Worm (Caenorhabditis elegans) whole organism, midembryonic: ENCODE results near the gene madf-3.

Experiments used
- T22C8.4 ChIP-seq: fragments of 200-800 bp; sonication (Bioruptor generic); IDR thresholded peaks from 2 replicates; pipeline ENCODE4 v1.3.6; 2022; ENCODE audit warnings: missing genetic modification characterization, missing compliant biosample characterization
- cog-1 ChIP-seq: sonication (generic microtip); optimal IDR thresholded peaks from 2 replicates; lab custom pipeline; 2016; ENCODE audit warnings: missing genetic modification characterization, missing compliant biosample characterization
- flt-1 ChIP-seq: fragments of 200-800 bp; sonication (Bioruptor generic); IDR thresholded peaks from 2 replicates; pipeline ENCODE4 v1.3.6; 2022; ENCODE audit warnings: missing genetic modification characterization, missing compliant biosample characterization
- klf-2 ChIP-seq: fragments of 200-800 bp; sonication (Bioruptor generic); conservative IDR thresholded peaks from 2 replicates; pipeline ENCODE4 v1.3.6; 2022; ENCODE audit warnings: missing genetic modification reagents, missing genetic modification characterization, missing compliant biosample characterization
- med-1 ChIP-seq: sonication (generic microtip); optimal IDR thresholded peaks from 2 replicates; lab custom pipeline; 2017; ENCODE audit warnings: missing genetic modification characterization, mild to moderate bottlenecking, missing compliant biosample characterization, antibody characterized with exemption, missing genetic modification reagents; ENCODE audit not compliant: insufficient read depth
- ref-1 ChIP-seq: fragments of 200-800 bp; sonication (Bioruptor generic); conservative IDR thresholded peaks from 2 replicates; pipeline ENCODE4 v1.3.6; 2022; ENCODE audit warnings: missing genetic modification reagents, missing genetic modification characterization, missing compliant biosample characterization
- tab-1 ChIP-seq: fragments of 200-800 bp; sonication (Bioruptor generic); IDR thresholded peaks from 2 replicates; pipeline ENCODE4 v1.3.6; 2022; ENCODE audit warnings: missing genetic modification characterization, missing compliant biosample characterization
- ztf-23 ChIP-seq: fragments of 200-800 bp; sonication (Bioruptor generic); IDR thresholded peaks from 2 replicates; pipeline ENCODE4 v1.3.6; 2022; ENCODE audit warnings: missing genetic modification reagents, missing genetic modification characterization, missing compliant biosample characterization
- ztf-29 ChIP-seq: fragments of 200-800 bp; sonication (Bioruptor generic); IDR thresholded peaks from 2 replicates; pipeline ENCODE4 v1.3.6; 2022; ENCODE audit warnings: missing genetic modification reagents, missing genetic modification characterization, missing compliant biosample characterization

madf-3 gene

DNA sequence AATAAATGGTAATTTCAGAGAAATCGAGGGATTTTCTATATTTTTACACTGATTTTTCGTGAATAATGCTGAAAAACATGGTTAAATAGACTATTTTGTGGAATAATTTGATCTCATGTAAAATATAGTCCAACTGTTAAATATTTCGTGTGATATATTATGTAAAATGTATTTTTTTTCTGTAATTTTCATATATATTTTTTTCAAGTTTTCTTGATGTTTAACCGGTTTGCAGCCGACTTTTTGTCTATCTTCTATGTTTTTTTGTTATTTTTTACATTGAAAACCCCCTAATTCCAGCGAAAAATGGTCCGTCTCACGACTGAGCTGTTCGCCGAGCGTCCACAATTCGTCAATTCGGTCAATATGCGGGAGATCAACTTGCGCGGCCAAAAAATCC, 10.5 kb upstream of the madf-3 start, which contains the start of gene mog-2:
Gene mog-2 (plus strand): TSS at position 301 of the 400 bp plus-strand sequence.
- TF ChIP-seq ref-1 (GFP tag; lab: Robert Waterston, UW), result no peak
- no peak for TF ChIP-seq ztf-29 (GFP tag; lab: Robert Waterston, UW)
- TF ChIP-seq tab-1 (GFP tag; lab: Robert Waterston, UW), result no peak
- TF ChIP-seq flt-1 (GFP tag; lab: Robert Waterston, UW), result no peak
- no peak for TF ChIP-seq cog-1 (tag; lab: Kevin White, UChicago)
- no peak for TF ChIP-seq med-1 (GFP tag; lab: Kevin White, UChicago)
- no peak for TF ChIP-seq klf-2 (GFP tag; lab: Robert Waterston, UW)
- TF ChIP-seq T22C8.4, result no peak
- no peak for TF ChIP-seq ztf-23 (GFP tag; lab: Robert Waterston, UW)

DNA sequence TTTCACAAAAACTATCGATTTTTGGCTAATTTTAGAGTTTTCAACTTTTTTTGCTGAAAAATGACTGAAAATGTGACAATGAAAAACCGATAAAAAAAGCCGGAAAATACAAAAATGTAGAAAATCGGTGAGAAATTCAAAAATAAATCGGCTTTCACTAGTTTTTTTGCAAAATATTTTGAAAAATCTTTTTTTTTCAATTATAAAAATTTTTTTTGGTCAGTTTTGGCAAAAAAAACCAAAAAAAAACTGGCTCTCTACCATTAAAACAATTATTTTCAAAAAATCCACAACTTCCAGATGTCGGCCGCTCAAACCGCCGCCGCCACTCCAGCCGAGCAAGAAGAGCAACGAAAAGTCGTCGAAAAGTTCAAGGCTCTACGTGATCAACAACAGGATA, 8.1 kb upstream of the madf-3 start, which contains the start of gene pfd-2:
Gene pfd-2 (plus strand): TSS at position 301 of the 400 bp plus-strand sequence.
- TF ChIP-seq flt-1 (GFP tag; lab: Robert Waterston, UW) (no peak), ztf-29 (GFP tag; lab: Robert Waterston, UW) (no peak), klf-2 (GFP tag; lab: Robert Waterston, UW) (no peak), cog-1 (tag; lab: Kevin White, UChicago) (no peak), T22C8.4 (no peak), ztf-23 (GFP tag; lab: Robert Waterston, UW) (no peak), med-1 (GFP tag; lab: Kevin White, UChicago) (no peak), tab-1 (GFP tag; lab: Robert Waterston, UW) (no peak), ref-1 (GFP tag; lab: Robert Waterston, UW) (no peak)

DNA sequence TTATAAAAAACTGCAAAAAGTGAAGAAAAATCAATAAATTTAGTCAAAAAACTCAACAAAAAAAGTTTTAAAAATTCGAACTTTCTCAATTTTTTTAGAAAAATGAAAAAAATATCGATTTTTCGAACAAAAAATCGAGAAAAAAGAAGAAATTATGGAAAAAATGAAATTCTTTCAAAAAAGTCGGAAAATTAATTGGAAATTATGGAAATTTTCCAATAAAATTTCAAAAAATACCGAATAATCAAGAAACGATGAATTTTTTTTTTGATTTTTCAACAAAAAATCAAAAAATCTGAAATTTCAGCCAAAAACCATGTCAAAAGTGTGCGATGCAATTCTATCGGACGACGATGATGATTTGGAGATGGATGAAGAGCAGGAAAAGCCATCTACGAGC, 5.8 kb upstream of the madf-3 start, which contains the start of gene H20J04.4:
Gene H20J04.4 (plus strand): TSS at position 301 of the 400 bp plus-strand sequence.
- TF ChIP-seq flt-1 (GFP tag; lab: Robert Waterston, UW) (no peak), med-1 (GFP tag; lab: Kevin White, UChicago) (no peak), klf-2 (GFP tag; lab: Robert Waterston, UW) (no peak), cog-1 (tag; lab: Kevin White, UChicago) (no peak), ztf-23 (GFP tag; lab: Robert Waterston, UW) (no peak)

DNA sequence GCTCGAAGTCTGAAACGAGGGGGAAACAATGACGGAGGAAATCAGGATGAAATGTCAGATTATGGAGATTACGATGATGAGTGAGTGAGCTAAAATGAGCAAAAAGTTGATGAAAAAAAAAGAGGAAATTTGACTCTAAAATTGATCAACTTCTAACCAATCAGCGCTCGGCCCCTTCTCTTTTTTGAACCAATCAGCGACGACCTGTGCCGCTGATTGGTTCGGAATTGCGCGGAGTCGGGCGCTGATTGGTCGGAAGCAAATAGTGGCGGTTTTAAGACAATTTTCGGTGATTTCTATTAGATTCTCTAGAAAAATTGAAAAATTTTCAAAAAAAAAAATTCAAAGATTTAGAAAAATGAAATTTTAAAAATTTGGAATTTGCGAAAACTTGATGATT, 3.2 kb downstream of the madf-3 start:
- no peak for TF ChIP-seq cog-1 (tag; lab: Kevin White, UChicago)
- TF ChIP-seq ztf-29 (GFP tag; lab: Robert Waterston, UW), result no peak

DNA sequence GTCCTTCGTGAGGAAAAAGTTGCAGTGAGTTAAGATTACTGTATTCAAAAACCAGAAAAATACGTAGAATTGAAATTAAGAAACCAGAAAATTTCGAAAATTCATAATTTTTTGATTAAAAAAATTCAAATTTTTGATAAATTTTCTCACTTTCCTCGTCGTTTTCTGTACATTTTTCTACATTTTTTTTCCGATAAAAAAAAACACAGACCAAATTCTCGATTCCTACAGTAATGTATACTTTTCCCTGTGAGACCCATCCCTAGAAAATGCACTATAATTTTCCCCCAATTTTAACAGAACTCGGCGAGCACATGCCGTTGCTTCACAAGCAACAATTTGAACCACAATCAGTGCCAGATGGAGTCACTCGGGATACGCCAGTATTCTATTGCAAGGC, 5.3 kb downstream of the madf-3 start, which contains the start of gene athp-2:
Gene athp-2 (plus strand): TSS at position 301 of the 400 bp plus-strand sequence.
- TF ChIP-seq ref-1 (GFP tag; lab: Robert Waterston, UW) (no peak), tab-1 (GFP tag; lab: Robert Waterston, UW) (no peak)

DNA sequence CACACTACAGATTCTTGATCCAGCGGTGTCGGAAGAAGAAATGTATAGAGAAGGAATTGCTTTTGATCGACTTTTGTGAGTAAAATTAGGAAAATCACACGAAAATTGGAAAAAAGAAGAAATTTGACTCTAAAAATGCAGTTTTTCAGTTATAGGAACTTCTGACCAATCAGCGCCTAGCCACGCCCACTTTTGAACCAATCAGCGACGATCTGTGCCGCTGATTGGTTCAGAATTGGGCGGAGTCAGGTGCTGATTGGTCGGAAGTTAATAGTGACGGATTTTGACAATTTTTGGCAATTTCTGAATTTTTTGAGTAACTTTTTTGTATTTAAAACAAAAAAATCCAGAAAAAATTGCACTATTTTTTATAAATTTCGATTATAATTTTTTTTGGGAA, 6.9 kb downstream of the madf-3 start:
- TF ChIP-seq cog-1 (tag; lab: Kevin White, UChicago) (no peak), ztf-23 (GFP tag; lab: Robert Waterston, UW) (no peak), ref-1 (GFP tag; lab: Robert Waterston, UW) (no peak), klf-2 (GFP tag; lab: Robert Waterston, UW) (no peak), tab-1 (GFP tag; lab: Robert Waterston, UW) (no peak), flt-1 (GFP tag; lab: Robert Waterston, UW) (no peak)

DNA sequence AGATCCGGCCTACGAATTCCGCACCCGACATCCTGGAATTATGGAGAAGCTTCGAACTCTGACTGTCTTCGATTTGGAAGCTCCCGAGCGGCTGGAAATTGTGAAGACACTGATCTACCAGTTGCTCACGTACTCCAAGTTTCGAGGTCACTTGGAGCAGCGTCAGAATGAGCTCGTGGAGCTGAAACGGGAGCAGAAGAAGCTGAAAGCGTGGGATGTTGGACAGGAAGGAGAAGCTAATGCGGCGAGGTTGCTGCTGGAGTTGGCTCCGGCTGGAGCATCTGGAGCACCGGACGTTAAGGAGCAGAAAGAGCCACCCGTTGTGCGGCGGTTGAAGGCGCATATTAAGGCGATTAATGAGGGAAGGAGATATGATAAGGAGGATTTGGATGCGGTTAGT, 9.8 kb downstream of the madf-3 start:
- no peak for TF ChIP-seq med-1 (GFP tag; lab: Kevin White, UChicago)
- TF ChIP-seq ztf-23 (GFP tag; lab: Robert Waterston, UW), result no peak
- TF ChIP-seq flt-1 (GFP tag; lab: Robert Waterston, UW), result no peak
- TF ChIP-seq cog-1 (tag; lab: Kevin White, UChicago), result no peak
- no peak for TF ChIP-seq ref-1 (GFP tag; lab: Robert Waterston, UW)
- no peak for TF ChIP-seq tab-1 (GFP tag; lab: Robert Waterston, UW)

DNA sequence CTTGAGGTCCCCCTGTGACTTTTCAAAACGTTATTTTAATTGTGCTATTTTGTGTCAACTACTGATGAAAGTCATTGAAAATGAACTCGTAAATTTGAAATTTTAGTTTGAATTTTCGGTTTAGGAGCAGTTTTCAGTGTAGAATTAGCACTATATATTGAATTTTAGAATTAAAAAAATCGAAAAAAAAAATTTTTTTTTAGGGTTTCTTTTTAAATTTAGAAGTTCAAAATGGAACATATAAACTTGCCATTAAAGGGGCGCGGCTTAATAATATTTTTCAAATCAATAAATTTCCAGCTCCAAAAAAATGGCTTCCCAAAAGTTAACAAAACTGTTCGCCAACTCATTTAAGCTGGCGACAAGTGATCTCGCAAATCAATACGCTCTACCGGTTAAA, 16.3 kb downstream of the madf-3 start, which contains the start of gene H20J04.9:
Gene H20J04.9 (plus strand): TSS at position 301 of the 400 bp plus-strand sequence.
- TF ChIP-seq T22C8.4 (no peak), ref-1 (GFP tag; lab: Robert Waterston, UW) (no peak), klf-2 (GFP tag; lab: Robert Waterston, UW) (no peak), ztf-29 (GFP tag; lab: Robert Waterston, UW) (no peak), med-1 (GFP tag; lab: Kevin White, UChicago) (no peak), ztf-23 (GFP tag; lab: Robert Waterston, UW) (no peak)

DNA sequence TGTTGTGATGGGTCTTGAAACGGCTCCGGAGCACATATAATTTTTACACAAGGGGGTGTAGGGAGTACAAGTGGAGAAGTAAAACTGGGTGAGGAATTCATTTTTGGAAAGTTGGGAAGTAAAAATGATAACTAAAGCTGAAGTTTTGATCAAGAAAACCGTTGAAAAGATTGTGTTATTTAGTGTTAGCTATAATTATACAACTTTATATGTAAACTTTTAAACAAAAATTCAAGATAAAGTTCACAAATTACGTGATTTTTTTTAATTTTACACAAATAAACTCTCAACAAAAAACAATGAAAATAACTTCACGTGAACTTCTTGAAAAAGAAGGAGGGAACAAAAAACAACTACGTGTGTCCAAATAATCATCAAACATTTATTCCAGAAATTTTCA, 20.7 kb downstream of the madf-3 start, which contains the start of the genes H20J04.7 and H20J04.1:
Gene H20J04.7 (minus strand): TSS at position 101 of the 400 bp plus-strand sequence.
Gene H20J04.1 (plus strand): TSS at position 397 of the 400 bp plus-strand sequence.
- TF ChIP-seq ref-1 (GFP tag; lab: Robert Waterston, UW), result no peak
- TF ChIP-seq cog-1 (tag; lab: Kevin White, UChicago), result no peak
- no peak for TF ChIP-seq med-1 (GFP tag; lab: Kevin White, UChicago)
- no peak for TF ChIP-seq tab-1 (GFP tag; lab: Robert Waterston, UW)
- no peak for TF ChIP-seq ztf-29 (GFP tag; lab: Robert Waterston, UW)
- no peak for TF ChIP-seq klf-2 (GFP tag; lab: Robert Waterston, UW)
- no peak for TF ChIP-seq flt-1 (GFP tag; lab: Robert Waterston, UW)
- no peak for TF ChIP-seq T22C8.4
- TF ChIP-seq ztf-23 (GFP tag; lab: Robert Waterston, UW), result no peak

DNA sequence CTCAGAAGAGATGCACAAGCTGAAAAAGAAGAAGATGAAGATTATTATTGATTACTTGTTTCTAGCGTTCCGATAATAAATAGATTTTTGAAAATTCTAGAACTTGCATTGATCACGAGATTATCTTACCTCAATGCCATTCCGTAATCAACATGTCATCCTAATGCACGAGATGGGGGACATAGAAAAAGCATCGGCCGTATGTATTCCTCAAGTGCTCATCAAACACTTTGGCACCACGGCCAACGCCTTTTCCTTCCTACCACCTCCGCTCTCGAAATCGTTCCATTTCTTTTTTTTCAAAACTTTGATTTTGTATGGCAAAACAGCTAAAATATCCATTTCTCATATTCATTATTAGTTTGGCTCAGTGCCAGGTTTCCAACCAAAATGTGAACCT, 24.2 kb downstream of the madf-3 start, which contains the start of gene lat-2:
Gene lat-2 (plus strand): TSS at position 301 of the 400 bp plus-strand sequence.
- TF ChIP-seq tab-1 (GFP tag; lab: Robert Waterston, UW) (no peak), flt-1 (GFP tag; lab: Robert Waterston, UW) (no peak), ref-1 (GFP tag; lab: Robert Waterston, UW) (no peak), ztf-23 (GFP tag; lab: Robert Waterston, UW) (no peak), klf-2 (GFP tag; lab: Robert Waterston, UW) (no peak), cog-1 (tag; lab: Kevin White, UChicago) (no peak), med-1 (GFP tag; lab: Kevin White, UChicago) (no peak), T22C8.4 (no peak), ztf-29 (GFP tag; lab: Robert Waterston, UW) (no peak)
